Fruit fly (Drosophila melanogaster) Kc167 (cell line): ENCODE measurements around the gene AsnS.

ENCODE experiments used
- Sin3A ChIP-seq: fragments of >200 bp; optimal IDR thresholded peaks from 2 replicates; lab custom pipeline; 2018; ENCODE audit warnings: missing external identifiers
- psq ChIP-seq: fragments of >200 bp; optimal IDR thresholded peaks from 2 replicates; lab custom pipeline; 2017; ENCODE audit warnings: missing external identifiers

DNA sequence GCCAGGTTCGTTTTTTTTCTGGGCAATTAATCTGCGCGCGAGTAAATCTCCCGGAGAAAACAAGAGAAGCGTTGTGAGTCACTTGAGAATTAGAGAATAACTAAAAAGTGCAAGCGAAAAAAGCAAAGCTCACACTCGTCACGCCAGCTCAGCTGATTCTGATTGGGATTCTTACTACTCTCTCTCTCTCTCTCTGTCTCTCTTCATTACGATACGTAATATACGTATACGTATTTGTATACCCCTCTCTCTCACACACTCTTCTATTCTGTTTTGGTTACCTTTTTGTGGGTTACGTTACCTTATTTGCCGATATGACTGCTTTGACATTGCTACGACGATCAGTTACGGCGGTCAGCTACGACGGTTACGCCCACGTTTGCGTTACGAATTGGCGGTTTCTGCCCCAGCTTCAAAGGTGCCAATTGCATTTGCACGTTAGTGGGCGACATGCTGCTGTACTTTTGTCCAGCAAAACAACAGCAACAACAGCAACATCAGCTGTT lies 29.9 kb downstream of the AsnS start, which contains the start of the genes Targ1, CG10512 and Targ2:
- TF ChIP-seq psq (lab: Kevin White, UChicago) (no peak), Sin3A (no peak)
